Worm (Caenorhabditis elegans) whole organism, young adult: ENCODE measurements around the gene rpia-1.
A peak's percentile ranks its signal among the peaks of the same experiment; 100 is the strongest.

Experiments used
- B0019.2 ChIP-seq: fragments of 200-800 bp; sonication (Bioruptor generic); conservative IDR thresholded peaks from 2 replicates; pipeline ENCODE4 v1.3.6; 2022; ENCODE audit warnings: missing genetic modification reagents, missing genetic modification characterization, missing compliant biosample characterization
- D2030.7 ChIP-seq: fragments of 200-800 bp; sonication (Bioruptor generic); IDR thresholded peaks from 2 replicates; pipeline ENCODE4 v1.3.6; 2022; ENCODE audit warnings: missing genetic modification reagents, missing genetic modification characterization, missing compliant biosample characterization
- F10E7.11 ChIP-seq: sonication (generic microtip); optimal IDR thresholded peaks from 2 replicates; lab custom pipeline; 2017; ENCODE audit warnings: mild to moderate bottlenecking, missing genetic modification characterization, moderate library complexity, missing compliant biosample characterization
- F22D6.2 ChIP-seq: sonication (generic microtip); optimal IDR thresholded peaks from 2 replicates; lab custom pipeline; 2016; ENCODE audit warnings: mild to moderate bottlenecking, missing genetic modification characterization, missing compliant biosample characterization
- F39B2.1 ChIP-seq: fragments of 200-800 bp; sonication (Bioruptor generic); IDR thresholded peaks from 2 replicates; pipeline ENCODE4 v1.3.6; 2022; ENCODE audit warnings: missing genetic modification reagents, missing genetic modification characterization, missing compliant biosample characterization
- F52B5.7 ChIP-seq: sonication (generic microtip); optimal IDR thresholded peaks from 2 replicates; lab custom pipeline; 2016; ENCODE audit warnings: mild to moderate bottlenecking, missing genetic modification characterization, missing compliant biosample characterization
- T07F8.4 ChIP-seq: sonication (generic microtip); optimal IDR thresholded peaks from 2 replicates; lab custom pipeline; 2016; ENCODE audit warnings: mild to moderate bottlenecking, missing genetic modification characterization, moderate library complexity, missing compliant biosample characterization
- Y67H2A.10 ChIP-seq: fragments of 200-800 bp; sonication (Bioruptor generic); conservative IDR thresholded peaks from 2 replicates; pipeline ENCODE4 v1.3.6; 2022; ENCODE audit warnings: missing genetic modification reagents, missing genetic modification characterization, missing compliant biosample characterization
- Y79H2A.3 ChIP-seq: fragments of 200-800 bp; sonication (Bioruptor generic); conservative IDR thresholded peaks from 2 replicates; pipeline ENCODE4 v1.3.6; 2022; ENCODE audit warnings: missing genetic modification reagents, missing genetic modification characterization, missing compliant biosample characterization
- akir-1 ChIP-seq: fragments of 200-800 bp; sonication (Bioruptor generic); optimal IDR thresholded peaks from 2 replicates; lab custom pipeline; 2018; ENCODE audit warnings: mild to moderate bottlenecking, missing genetic modification characterization, moderate library complexity, missing compliant biosample characterization
- ama-1 ChIP-seq, 3 experiments: fragments of 150-350 bp in 1 of 3; sonication (generic microtip) in 2 of 3; optimal IDR thresholded peaks; 2 replicates each; lab custom pipeline; 2014 to 2018; ENCODE audit warnings: missing biosample characterization in 2 of 3, missing genetic modification characterization in 2 of 3, missing genetic modification reagents in 2 of 3
- cebp-1 ChIP-seq, 2 experiments: fragments of 200-800 bp in 1 of 2; sonication (Bioruptor generic) in 1 of 2; sonication (generic microtip) in 1 of 2; IDR thresholded peaks in 1 of 2; optimal IDR thresholded peaks in 1 of 2; 2 replicates each; pipeline versions ENCODE4 v1.3.6 to Lab custom; 2017 to 2022; ENCODE audit warnings: missing compliant biosample characterization in 2 of 2, missing genetic modification characterization in 2 of 2, mild to moderate bottlenecking in 1 of 2, missing genetic modification reagents in 1 of 2, moderate library complexity in 1 of 2
- cebp-2 ChIP-seq: fragments of 200-800 bp; sonication (Bioruptor generic); IDR thresholded peaks from 2 replicates; pipeline ENCODE4 v1.3.6; 2022; ENCODE audit warnings: missing genetic modification characterization, missing compliant biosample characterization
- ceh-100 ChIP-seq: fragments of 200-800 bp; sonication (Bioruptor generic); IDR thresholded peaks from 2 replicates; pipeline ENCODE4 v1.3.6; 2022; ENCODE audit warnings: missing genetic modification reagents, missing genetic modification characterization, missing compliant biosample characterization
- ceh-27 ChIP-seq: fragments of 200-800 bp; sonication (Bioruptor generic); optimal IDR thresholded peaks from 2 replicates; lab custom pipeline; 2018; ENCODE audit warnings: mild to moderate bottlenecking, missing genetic modification characterization, moderate library complexity, missing compliant biosample characterization
- ceh-58 ChIP-seq: fragments of 200-800 bp; sonication (Bioruptor generic); IDR thresholded peaks from 2 replicates; pipeline ENCODE4 v1.3.6; 2022; ENCODE audit warnings: missing genetic modification characterization, missing compliant biosample characterization
- chd-7 ChIP-seq: sonication (generic microtip); optimal IDR thresholded peaks from 2 replicates; lab custom pipeline; 2016; ENCODE audit warnings: mild to moderate bottlenecking, missing genetic modification characterization, moderate library complexity, missing compliant biosample characterization
- dpl-1 ChIP-seq: fragments of 150-350 bp; optimal IDR thresholded peaks from 2 replicates; lab custom pipeline; 2014; ENCODE audit warnings: missing biosample characterization, missing genetic modification reagents, missing genetic modification characterization
- efl-1 ChIP-seq: fragments of 150-350 bp; optimal IDR thresholded peaks from 2 replicates; lab custom pipeline; 2014; ENCODE audit warnings: missing biosample characterization, missing genetic modification reagents, missing genetic modification characterization
- egl-18 ChIP-seq: fragments of 200-800 bp; sonication (Bioruptor generic); IDR thresholded peaks from 2 replicates; pipeline ENCODE4 v1.3.6; 2022; ENCODE audit warnings: missing genetic modification reagents, missing genetic modification characterization, missing compliant biosample characterization
- egrh-3 ChIP-seq: fragments of 200-800 bp; sonication (Bioruptor generic); IDR thresholded peaks from 2 replicates; pipeline ENCODE4 v1.3.6; 2022; ENCODE audit warnings: missing genetic modification reagents, missing genetic modification characterization, missing compliant biosample characterization
- fkh-3 ChIP-seq: sonication (generic microtip); optimal IDR thresholded peaks from 2 replicates; lab custom pipeline; 2016; ENCODE audit warnings: mild to moderate bottlenecking, missing genetic modification characterization, missing compliant biosample characterization
- gei-17 ChIP-seq: fragments of 200-800 bp; sonication (Bioruptor generic); optimal IDR thresholded peaks from 2 replicates; lab custom pipeline; 2018; ENCODE audit warnings: mild to moderate bottlenecking, missing genetic modification characterization, missing compliant biosample characterization
- him-1 ChIP-seq: sonication (generic microtip); optimal IDR thresholded peaks from 2 replicates; lab custom pipeline; 2016; ENCODE audit warnings: missing genotype, missing genetic modification reagents, missing genetic modification characterization, missing compliant biosample characterization
- hlh-12 ChIP-seq: sonication (generic microtip); optimal IDR thresholded peaks from 2 replicates; lab custom pipeline; 2016; ENCODE audit warnings: missing genetic modification characterization, missing compliant biosample characterization
- hlh-26 ChIP-seq: fragments of 200-800 bp; sonication (Bioruptor generic); conservative IDR thresholded peaks from 2 replicates; pipeline ENCODE4 v1.3.6; 2022; ENCODE audit warnings: missing genetic modification reagents, missing genetic modification characterization, missing compliant biosample characterization
- hmg-1.2 ChIP-seq: fragments of 200-800 bp; sonication (Bioruptor generic); IDR thresholded peaks from 2 replicates; pipeline ENCODE4 v1.3.6; 2022; ENCODE audit warnings: missing genetic modification reagents, missing genetic modification characterization, missing compliant biosample characterization
- hrde-1 ChIP-seq: sonication (generic microtip); optimal IDR thresholded peaks from 2 replicates; lab custom pipeline; 2016; ENCODE audit warnings: missing genetic modification characterization, mild to moderate bottlenecking, missing compliant biosample characterization, moderate library complexity, missing genotype, missing genetic modification reagents, borderline replicate concordance
- hsf-1 ChIP-seq: fragments of 200-800 bp; sonication (Bioruptor generic); IDR thresholded peaks from 2 replicates; pipeline ENCODE4 v1.3.6; 2022; ENCODE audit warnings: missing genetic modification reagents, missing genetic modification characterization, missing compliant biosample characterization
- lag-1 ChIP-seq: fragments of 200-800 bp; sonication (Bioruptor generic); IDR thresholded peaks from 2 replicates; pipeline ENCODE4 v1.3.6; 2022; ENCODE audit warnings: missing genetic modification reagents, missing genetic modification characterization, missing compliant biosample characterization
- lin-40 ChIP-seq: sonication (generic microtip); optimal IDR thresholded peaks from 2 replicates; lab custom pipeline; 2016; ENCODE audit warnings: missing genetic modification characterization, mild to moderate bottlenecking, missing compliant biosample characterization, missing genotype, missing genetic modification reagents
- lsy-27 ChIP-seq: sonication (generic microtip); optimal IDR thresholded peaks from 2 replicates; lab custom pipeline; 2017; ENCODE audit warnings: missing genetic modification characterization, mild to moderate bottlenecking, missing compliant biosample characterization, antibody characterized with exemption, missing genotype, borderline replicate concordance; ENCODE audit not compliant: insufficient read depth
- mcd-1 ChIP-seq: fragments of 200-800 bp; sonication (Bioruptor generic); IDR thresholded peaks from 2 replicates; pipeline ENCODE4 v1.3.6; 2022; ENCODE audit warnings: missing genetic modification reagents, missing genetic modification characterization, missing compliant biosample characterization
- nfya-2 ChIP-seq: fragments of 200-800 bp; sonication (Bioruptor generic); IDR thresholded peaks from 2 replicates; pipeline ENCODE4 v1.3.6; 2022; ENCODE audit warnings: missing genetic modification reagents, missing genetic modification characterization, missing compliant biosample characterization
- nfyb-1 ChIP-seq: fragments of 200-800 bp; sonication (Bioruptor generic); IDR thresholded peaks from 2 replicates; pipeline ENCODE4 v1.3.6; 2022; ENCODE audit warnings: missing genetic modification reagents, missing genetic modification characterization, missing compliant biosample characterization
- nhr-120 ChIP-seq: fragments of 200-800 bp; sonication (Bioruptor generic); IDR thresholded peaks from 2 replicates; pipeline ENCODE4 v1.3.6; 2022; ENCODE audit warnings: missing genetic modification characterization, missing compliant biosample characterization
- nhr-179 ChIP-seq: sonication (generic microtip); optimal IDR thresholded peaks from 2 replicates; lab custom pipeline; 2016; ENCODE audit warnings: mild to moderate bottlenecking, missing genetic modification characterization, missing compliant biosample characterization
- nhr-27 ChIP-seq: fragments of 200-800 bp; sonication (Bioruptor generic); optimal IDR thresholded peaks from 2 replicates; lab custom pipeline; 2018; ENCODE audit warnings: mild to moderate bottlenecking, missing genetic modification characterization, moderate library complexity, missing compliant biosample characterization
- pha-4 ChIP-seq: fragments of 150-350 bp; sonication (generic microtip); optimal IDR thresholded peaks from 2 replicates; lab custom pipeline; 2014; ENCODE audit warnings: missing biosample characterization, missing genetic modification reagents, missing genetic modification characterization
- rpc-1 ChIP-seq, 2 experiments: fragments of 150-350 bp in 1 of 2; sonication (generic microtip) in 1 of 2; optimal IDR thresholded peaks; 2 replicates each; lab custom pipeline; 2014 to 2018; ENCODE audit warnings: missing biosample characterization in 1 of 2, missing genetic modification characterization in 1 of 2, missing genetic modification reagents in 1 of 2, missing genotype in 1 of 2
- sea-2 ChIP-seq: fragments of 200-800 bp; sonication (Bioruptor generic); IDR thresholded peaks from 2 replicates; pipeline ENCODE4 v1.3.6; 2022; ENCODE audit warnings: missing genetic modification characterization, missing compliant biosample characterization
- snpc-1.1 ChIP-seq: sonication (generic microtip); optimal IDR thresholded peaks from 2 replicates; lab custom pipeline; 2017; ENCODE audit warnings: missing genetic modification characterization, mild to moderate bottlenecking, missing compliant biosample characterization, antibody characterized with exemption, moderate library complexity, missing genotype, missing genetic modification reagents; ENCODE audit not compliant: insufficient read depth
- snpc-1.3 ChIP-seq: sonication (generic microtip); optimal IDR thresholded peaks from 2 replicates; lab custom pipeline; 2017; ENCODE audit warnings: missing genetic modification characterization, mild to moderate bottlenecking, missing compliant biosample characterization, antibody characterized with exemption, moderate library complexity, missing genotype, missing genetic modification reagents; ENCODE audit not compliant: insufficient read depth
- snpc-3.4 ChIP-seq: sonication (generic microtip); optimal IDR thresholded peaks from 2 replicates; lab custom pipeline; 2017; ENCODE audit warnings: missing genetic modification characterization, mild to moderate bottlenecking, missing compliant biosample characterization, antibody characterized with exemption, moderate library complexity, missing genotype, missing genetic modification reagents
- tbp1 ChIP-seq: fragments of 200-800 bp; sonication (Bioruptor generic); optimal IDR thresholded peaks from 2 replicates; lab custom pipeline; 2018; ENCODE audit warnings: mild to moderate bottlenecking, missing genetic modification characterization, missing compliant biosample characterization
- unc-130 ChIP-seq: sonication (generic microtip); optimal IDR thresholded peaks from 2 replicates; lab custom pipeline; 2016; ENCODE audit warnings: missing genetic modification reagents, missing genetic modification characterization, missing compliant biosample characterization
- xnd-1 ChIP-seq: sonication (generic microtip); optimal IDR thresholded peaks from 2 replicates; lab custom pipeline; 2016; ENCODE audit warnings: missing genotype, missing genetic modification reagents, missing genetic modification characterization, missing compliant biosample characterization

Gene rpia-1

DNA sequence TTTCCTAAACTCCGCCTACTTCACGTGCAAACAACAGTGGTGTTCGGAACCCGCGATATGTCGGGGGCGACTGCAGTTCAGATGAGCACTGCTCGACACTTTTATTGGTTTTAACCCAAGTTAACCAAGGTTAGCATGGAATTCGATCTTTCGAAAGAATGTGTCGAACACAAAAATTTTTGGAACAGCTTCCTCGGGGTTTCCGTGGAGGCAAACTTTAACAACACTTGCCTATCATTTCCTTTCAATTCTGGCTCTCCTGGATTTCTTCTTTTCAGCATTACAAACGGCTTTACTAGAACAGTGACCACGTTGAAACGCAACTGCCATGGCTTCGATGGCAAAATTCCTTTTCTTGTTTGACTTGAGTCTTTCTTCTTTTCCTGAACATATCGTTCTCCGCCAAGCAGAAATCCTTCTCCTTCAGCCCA lies 18.4 kb downstream of the rpia-1 start (continued):
- TF ChIP-seq xnd-1 (peak; percentile 22), hsf-1 (peak; percentile 75), hrde-1 (tag; lab: Kevin White, UChicago) (peak; percentile 74), nhr-27 (tag; lab: Kevin White, UChicago) (no peak), nfya-2 (GFP tag; lab: Robert Waterston, UW) (no peak), snpc-1.1 (tag; lab: Kevin White, UChicago) (peak; percentile 100), ceh-58 (GFP tag; lab: Robert Waterston, UW) (no peak), rpc-1 (optimal IDR thresholded peaks at IDR 0.05; lab: Kevin White, UChicago) (no peak), rpc-1 (tag; optimal IDR thresholded peaks at IDR 0.05; lab: Kevin White, UChicago) (peak; percentile 9), F39B2.1 (GFP tag; lab: Robert Waterston, UW) (no peak), hmg-1.2 (peak; percentile 93), ceh-27 (peak; percentile 17), cebp-1 (GFP tag; IDR thresholded peaks at IDR 0.05; lab: Robert Waterston, UW) (no peak), cebp-1 (tag; optimal IDR thresholded peaks at IDR 0.05; lab: Kevin White, UChicago) (peak; percentile 64), nhr-179 (tag; lab: Kevin White, UChicago) (no peak), ama-1 (optimal IDR thresholded peaks at IDR 0.05; lab: Kevin White, UChicago) (peak; percentile 82), ama-1 (GFP tag; optimal IDR thresholded peaks at IDR 0.05; lab: Kevin White, UChicago) (no peak), snpc-1.3 (tag; lab: Kevin White, UChicago) (peak; percentile 95), lsy-27 (tag; lab: Kevin White, UChicago) (peak; percentile 21), unc-130 (GFP tag; lab: Kevin White, UChicago) (peak; percentile 37), hlh-26 (no peak), akir-1 (GFP tag; lab: Kevin White, UChicago) (no peak), T07F8.4 (tag; lab: Kevin White, UChicago) (no peak), lin-40 (tag; lab: Kevin White, UChicago) (peak; percentile 43), gei-17 (GFP tag; lab: Kevin White, UChicago) (peak; percentile 49), hlh-12 (tag; lab: Kevin White, UChicago) (no peak), snpc-3.4 (tag; lab: Kevin White, UChicago) (peak; percentile 99), egl-18 (GFP tag; lab: Robert Waterston, UW) (0 out of 2 replicates have a peak, but pooled peaks have one; percentile 32), B0019.2 (no peak), tbp1 (GFP tag; lab: Kevin White, UChicago) (peak; percentile 82), efl-1 (GFP tag; lab: Kevin White, UChicago) (no peak), pha-4 (no peak), Y67H2A.10 (GFP tag; lab: Robert Waterston, UW) (no peak), sea-2 (GFP tag; lab: Robert Waterston, UW) (no peak), fkh-3 (tag; lab: Kevin White, UChicago) (peak; percentile 92), lag-1 (GFP tag; lab: Robert Waterston, UW) (no peak), nhr-120 (GFP tag; lab: Robert Waterston, UW) (no peak), F10E7.11 (no peak), cebp-2 (no peak), F52B5.7 (peak; percentile 35), nfyb-1 (GFP tag; lab: Robert Waterston, UW) (peak; percentile 90), chd-7 (tag; lab: Kevin White, UChicago) (peak; percentile 40), ceh-100 (GFP tag; lab: Robert Waterston, UW) (peak; percentile 59), Y79H2A.3 (GFP tag; lab: Robert Waterston, UW) (no peak), dpl-1 (GFP tag; lab: Kevin White, UChicago) (no peak), D2030.7 (GFP tag; lab: Robert Waterston, UW) (peak; percentile 97), him-1 (tag; lab: Kevin White, UChicago) (peak; percentile 91), egrh-3 (peak; percentile 38; the same call in 1 of the 2 replicates), mcd-1 (GFP tag; lab: Robert Waterston, UW) (peak; percentile 65), F22D6.2 (tag; lab: Kevin White, UChicago) (peak; percentile 28)
